Worm (Caenorhabditis elegans) whole organism, L1 larva: ENCODE measurements around the gene tif-1A.

Experiments used
- C04F5.9 ChIP-seq: sonication (generic microtip); optimal IDR thresholded peaks from 2 replicates; lab custom pipeline; 2016; ENCODE audit warnings: missing genetic modification characterization, missing compliant biosample characterization
- C16A3.4 ChIP-seq: fragments of 150-350 bp; optimal IDR thresholded peaks from 2 replicates; lab custom pipeline; 2014; ENCODE audit warnings: missing biosample characterization, missing genetic modification characterization
- C34B4.2 ChIP-seq: sonication (generic microtip); optimal IDR thresholded peaks from 2 replicates; lab custom pipeline; 2017; ENCODE audit warnings: mild to moderate bottlenecking, missing genetic modification characterization, missing compliant biosample characterization
- blmp-1 ChIP-seq: fragments of 150-350 bp; optimal IDR thresholded peaks from 2 replicates; lab custom pipeline; 2014; ENCODE audit warnings: missing biosample characterization, missing genetic modification characterization
- ceh-63 ChIP-seq: fragments of 200-800 bp; sonication (Bioruptor generic); optimal IDR thresholded peaks from 2 replicates; lab custom pipeline; 2018; ENCODE audit warnings: mild to moderate bottlenecking, missing genetic modification characterization, missing compliant biosample characterization
- ceh-82 ChIP-seq, 3 experiments: fragments of 150-350 bp in 1 of 3; sonication (generic microtip) in 2 of 3; optimal IDR thresholded peaks; 2 replicates each; lab custom pipeline; 2014 to 2017; ENCODE audit warnings: missing biosample characterization in 3 of 3, missing genetic modification characterization in 3 of 3
- ceh-88 ChIP-seq: fragments of 200-800 bp; sonication (Bioruptor generic); IDR thresholded peaks from 2 replicates; pipeline ENCODE4 v1.3.6; 2022; ENCODE audit warnings: missing genetic modification characterization, missing compliant biosample characterization
- dsc-1 ChIP-seq: sonication (generic microtip); optimal IDR thresholded peaks from 2 replicates; lab custom pipeline; 2016; ENCODE audit warnings: mild to moderate bottlenecking, missing genetic modification characterization, missing compliant biosample characterization
- efl-1 ChIP-seq, 4 experiments: fragments of 150-350 bp; optimal IDR thresholded peaks in 3 of 4; peaks in 1 of 4; 1 replicate in 1 of 4; 2 replicates in 3 of 4; lab custom pipeline; 2014; ENCODE audit warnings: missing biosample characterization in 2 of 4, missing genetic modification characterization in 2 of 4, missing genetic modification reagents in 2 of 4
- egl-27 ChIP-seq, 2 experiments: fragments of 150-350 bp in 1 of 2; sonication (generic microtip); optimal IDR thresholded peaks; 3 replicates each; lab custom pipeline; 2017 to 2018; ENCODE audit warnings: missing biosample characterization in 2 of 2, missing genetic modification characterization in 2 of 2, missing genetic modification reagents in 2 of 2
- ets-5 ChIP-seq: fragments of 200-800 bp; sonication (Bioruptor generic); IDR thresholded peaks from 2 replicates; pipeline ENCODE4 v1.3.6; 2022; ENCODE audit warnings: missing genetic modification characterization, missing compliant biosample characterization
- lin-13 ChIP-seq: fragments of 150-350 bp; optimal IDR thresholded peaks from 2 replicates; lab custom pipeline; 2014; ENCODE audit warnings: missing biosample characterization, missing genetic modification reagents, missing genetic modification characterization
- lin-14 ChIP-seq: fragments of 200-800 bp; sonication (Bioruptor generic); optimal IDR thresholded peaks from 2 replicates; lab custom pipeline; 2018; ENCODE audit warnings: mild to moderate bottlenecking, missing genetic modification characterization, moderate library complexity, missing compliant biosample characterization
- lin-39 ChIP-seq: fragments of 150-350 bp; optimal IDR thresholded peaks from 2 replicates; lab custom pipeline; 2014; ENCODE audit warnings: missing biosample characterization, missing genetic modification reagents, missing genetic modification characterization
- mef-2 ChIP-seq: fragments of 150-350 bp; optimal IDR thresholded peaks from 2 replicates; lab custom pipeline; 2014; ENCODE audit warnings: missing biosample characterization, missing genetic modification characterization
- nhr-237 ChIP-seq: fragments of 150-350 bp; optimal IDR thresholded peaks from 2 replicates; lab custom pipeline; 2014; ENCODE audit warnings: missing biosample characterization, missing genetic modification characterization
- nhr-47 ChIP-seq: sonication (generic microtip); optimal IDR thresholded peaks from 2 replicates; lab custom pipeline; 2016; ENCODE audit warnings: mild to moderate bottlenecking, missing genetic modification characterization, moderate library complexity, missing compliant biosample characterization
- nhr-71 ChIP-seq: sonication (generic microtip); optimal IDR thresholded peaks from 2 replicates; lab custom pipeline; 2016; ENCODE audit warnings: mild to moderate bottlenecking, missing genetic modification characterization, moderate library complexity, missing compliant biosample characterization
- nhr-76 ChIP-seq: sonication (generic microtip); optimal IDR thresholded peaks from 2 replicates; lab custom pipeline; 2017; ENCODE audit warnings: missing biosample characterization, missing genetic modification characterization
- nhr-85 ChIP-seq: sonication (generic microtip); peaks from one replicate; lab custom pipeline; 2016; ENCODE audit warnings: missing genetic modification characterization, inconsistent platforms, missing compliant biosample characterization
- skn-1 ChIP-seq: fragments of 150-350 bp; optimal IDR thresholded peaks from 2 replicates; lab custom pipeline; 2014; ENCODE audit warnings: missing biosample characterization, missing genetic modification characterization
- snpc-4 ChIP-seq: fragments of 150-350 bp; optimal IDR thresholded peaks from 2 replicates; lab custom pipeline; 2014; ENCODE audit warnings: missing biosample characterization, missing genetic modification characterization
- sptf-1 ChIP-seq: fragments of 150-350 bp; optimal IDR thresholded peaks from 2 replicates; lab custom pipeline; 2014; ENCODE audit warnings: missing biosample characterization, missing genetic modification characterization
- tbx-2 ChIP-seq: sonication (generic microtip); optimal IDR thresholded peaks from 2 replicates; lab custom pipeline; 2016; ENCODE audit warnings: missing genetic modification characterization, missing compliant biosample characterization
- tlp-1 ChIP-seq: fragments of 150-350 bp; optimal IDR thresholded peaks from 2 replicates; lab custom pipeline; 2014; ENCODE audit warnings: missing biosample characterization, missing genetic modification characterization
- unc-130 ChIP-seq: fragments of 150-350 bp; optimal IDR thresholded peaks from 2 replicates; lab custom pipeline; 2017; ENCODE audit warnings: missing biosample characterization, missing genetic modification characterization, inconsistent platforms
- unc-98 ChIP-seq: fragments of 200-800 bp; sonication (Bioruptor generic); IDR thresholded peaks from 2 replicates; pipeline ENCODE4 v1.3.6; 2022; ENCODE audit warnings: missing genetic modification characterization, missing compliant biosample characterization
- vab-15 ChIP-seq: sonication (generic microtip); optimal IDR thresholded peaks from 2 replicates; lab custom pipeline; 2017; ENCODE audit warnings: missing genotype, mild to moderate bottlenecking, missing genetic modification characterization, missing compliant biosample characterization
- zip-4 ChIP-seq: fragments of 200-800 bp; sonication (Bioruptor generic); optimal IDR thresholded peaks from 2 replicates; lab custom pipeline; 2018; ENCODE audit warnings: mild to moderate bottlenecking, missing genetic modification characterization, moderate library complexity, missing compliant biosample characterization
- ztf-11 ChIP-seq, 2 experiments: sonication (generic microtip); optimal IDR thresholded peaks; 2 replicates each; lab custom pipeline; 2016 to 2017; ENCODE audit warnings: missing genetic modification characterization in 2 of 2, missing biosample characterization in 1 of 2, missing compliant biosample characterization in 1 of 2
- ztf-4 ChIP-seq: fragments of 150-350 bp; optimal IDR thresholded peaks from 2 replicates; lab custom pipeline; 2014; ENCODE audit warnings: missing biosample characterization, missing genetic modification characterization

The tif-1A gene

DNA sequence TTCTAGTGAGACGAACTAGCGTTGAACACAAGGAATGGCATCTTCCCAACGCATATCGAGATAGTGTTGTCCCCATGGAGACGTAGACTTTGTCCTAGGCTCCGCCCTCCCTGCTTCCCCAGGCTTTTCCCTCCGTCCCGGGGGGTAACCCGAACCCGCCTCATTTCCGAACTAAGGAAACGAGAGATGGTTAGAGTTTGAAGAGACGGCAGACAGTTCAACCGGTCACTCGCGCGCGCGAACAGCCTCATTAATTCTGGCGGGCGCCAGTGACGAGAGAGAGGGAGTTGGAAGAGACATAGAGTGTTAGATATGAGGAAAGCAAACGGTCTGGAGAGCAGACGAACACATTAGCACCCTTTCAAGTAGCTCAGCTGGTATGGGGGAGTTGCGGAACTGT is 33.4 kb upstream of the tif-1A start:
- TF ChIP-seq ztf-11 (tag; optimal IDR thresholded peaks at IDR 0.05; lab: Kevin White, UChicago) (peak in 1 of 2 experiments; percentile 47), tbx-2 (tag; lab: Kevin White, UChicago) (no peak), ceh-63 (GFP tag; lab: Kevin White, UChicago) (no peak), nhr-85 (tag; lab: Kevin White, UChicago) (no peak), nhr-71 (tag; lab: Kevin White, UChicago) (no peak), C04F5.9 (tag; lab: Kevin White, UChicago) (no peak), nhr-237 (tag; lab: Kevin White, UChicago) (no peak), nhr-47 (tag; lab: Kevin White, UChicago) (no peak), efl-1 (optimal IDR thresholded peaks at IDR 0.05; lab: Kevin White, UChicago) (no peak), efl-1 (GFP tag; optimal IDR thresholded peaks at IDR 0.05 in 1 of 2; lab: Kevin White, UChicago) (peak in 1 of 2 experiments; percentile 76), ets-5 (GFP tag; lab: Robert Waterston, UW) (no peak), lin-13 (no peak), mef-2 (tag; lab: Kevin White, UChicago) (no peak), C16A3.4 (tag; lab: Kevin White, UChicago) (no peak), ztf-4 (no peak), lin-14 (GFP tag; lab: Kevin White, UChicago) (peak; percentile 66)
- TF ChIP-seq, all 84 proteins: peak for 3

DNA sequence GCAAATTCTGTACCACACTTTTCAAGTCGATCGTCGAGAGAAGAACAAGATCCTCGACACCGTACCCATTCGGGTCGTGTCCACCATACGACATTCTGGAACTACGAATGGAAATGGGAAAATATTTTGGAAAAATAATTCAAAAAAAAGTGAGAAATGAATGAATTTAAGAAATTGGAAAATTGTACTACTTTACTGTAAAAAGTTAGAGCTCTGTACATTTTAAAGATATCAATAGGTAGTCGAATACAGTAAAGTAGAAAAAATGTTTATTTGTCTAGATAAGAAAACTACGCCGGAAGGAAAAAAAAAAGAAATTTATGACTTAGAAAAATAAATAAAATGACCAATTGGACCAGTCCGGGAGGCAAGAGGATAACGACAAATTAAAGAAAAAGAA is 32.8 kb upstream of the tif-1A start, which contains the start of gene hum-5:
hum-5 (minus strand) TSS at position 101 of the 400 bp plus-strand sequence.
- no peak for TF ChIP-seq C34B4.2 (tag; lab: Kevin White, UChicago)
- no peak for TF ChIP-seq lin-14 (GFP tag; lab: Kevin White, UChicago)

DNA sequence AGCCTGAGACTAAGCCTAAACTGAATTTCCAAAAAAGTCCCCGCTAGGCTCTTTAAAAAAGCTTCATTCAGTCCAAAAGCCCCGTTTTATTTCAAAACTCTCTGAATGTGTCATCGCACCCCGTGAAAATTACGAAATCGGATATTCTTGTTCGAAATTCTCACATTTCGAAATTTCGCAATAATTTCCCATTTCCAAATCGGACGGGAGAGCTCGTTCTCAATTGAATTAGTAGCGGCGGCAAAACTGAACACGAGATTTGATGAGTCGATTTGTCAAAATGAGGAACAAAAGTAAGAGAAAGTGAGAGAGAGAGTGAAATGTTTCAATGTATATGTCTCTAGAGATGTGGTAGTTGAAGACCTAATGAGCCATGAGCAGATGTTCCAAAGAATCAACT is 31.1 kb upstream of the tif-1A start:
- TF ChIP-seq nhr-76 (tag; lab: Kevin White, UChicago): no peak
- peak in 1 of 2 experiments; percentile 19 for TF ChIP-seq egl-27 (tag; optimal IDR thresholded peaks at IDR 0.05; lab: Kevin White, UChicago)
- TF ChIP-seq nhr-71 (tag; lab: Kevin White, UChicago): peak; percentile 18
- TF ChIP-seq blmp-1 (tag; lab: Kevin White, UChicago): peak; percentile 1
- TF ChIP-seq lin-39 (tag; lab: Kevin White, UChicago): no peak
- no peak for TF ChIP-seq lin-13
- no peak for TF ChIP-seq tlp-1 (tag; lab: Kevin White, UChicago)
- no peak for TF ChIP-seq ztf-4
- no peak for TF ChIP-seq nhr-237 (tag; lab: Kevin White, UChicago)
- TF ChIP-seq mef-2 (tag; lab: Kevin White, UChicago): no peak
- peak; percentile 62 for TF ChIP-seq lin-14 (GFP tag; lab: Kevin White, UChicago)
- no peak for TF ChIP-seq sptf-1 (tag; lab: Kevin White, UChicago)
- TF ChIP-seq ceh-82 (tag; optimal IDR thresholded peaks at IDR 0.05; lab: Kevin White, UChicago): peak in 1 of 3 experiments; percentile 30
- no peak for TF ChIP-seq unc-98 (GFP tag; lab: Robert Waterston, UW)
- TF ChIP-seq skn-1 (tag; lab: Kevin White, UChicago): peak; percentile 44
- peak; percentile 34 for TF ChIP-seq zip-4 (GFP tag; lab: Kevin White, UChicago)
- no peak for TF ChIP-seq unc-130 (tag; lab: Kevin White, UChicago)

DNA sequence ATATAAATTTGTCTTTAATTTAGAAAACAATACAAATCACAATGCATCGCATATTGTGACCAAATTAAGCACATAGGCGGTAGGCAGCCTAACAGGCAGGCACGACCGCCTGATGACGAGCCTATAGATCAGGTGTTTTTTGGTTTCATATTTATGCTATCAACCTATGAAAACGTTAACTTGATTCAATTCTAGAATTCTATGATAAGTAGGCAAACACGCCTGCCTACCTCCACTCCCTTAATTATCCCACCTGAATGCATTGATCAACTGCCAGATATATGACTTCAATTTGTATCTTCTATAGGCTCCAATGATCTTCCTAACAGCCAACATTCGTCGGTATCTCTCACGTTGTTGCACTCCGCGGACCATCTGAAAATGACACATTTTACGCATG is 26.9 kb upstream of the tif-1A start:
- no peak for TF ChIP-seq efl-1 (optimal IDR thresholded peaks at IDR 0.05; lab: Kevin White, UChicago)
- peak in 1 of 2 experiments; percentile 72 for TF ChIP-seq efl-1 (GFP tag; optimal IDR thresholded peaks at IDR 0.05 in 1 of 2; lab: Kevin White, UChicago)
- no peak for TF ChIP-seq ceh-88 (GFP tag; lab: Robert Waterston, UW)
- TF ChIP-seq, all 84 proteins: peak for 1

DNA sequence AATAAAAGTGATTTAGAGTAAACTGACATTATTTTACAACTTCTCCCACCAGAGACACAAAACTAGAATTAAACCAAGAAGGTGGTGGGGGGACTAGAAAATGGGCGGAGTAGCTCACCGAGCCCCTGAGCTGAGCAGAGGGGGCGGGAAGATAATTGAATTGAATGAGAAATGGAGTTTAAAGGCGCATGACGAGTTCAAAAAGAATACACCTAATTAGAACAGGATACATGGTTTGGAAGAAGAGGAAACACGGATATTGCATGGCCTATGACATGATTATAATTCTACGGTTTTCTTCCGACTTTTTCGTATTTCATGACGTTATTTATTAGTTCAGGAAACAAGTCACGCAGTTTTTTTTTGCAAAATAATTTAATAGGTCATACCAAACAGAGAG is 24.1 kb upstream of the tif-1A start, which contains the start of gene T02C12.5:
T02C12.5 (minus strand) TSS at position 101 of the 400 bp plus-strand sequence.
- no peak for TF ChIP-seq snpc-4 (tag; lab: Kevin White, UChicago)
- peak; percentile 40 for TF ChIP-seq dsc-1 (tag; lab: Kevin White, UChicago)
- no peak for TF ChIP-seq efl-1 (optimal IDR thresholded peaks at IDR 0.05; lab: Kevin White, UChicago)
- no peak for TF ChIP-seq efl-1 (GFP tag; optimal IDR thresholded peaks at IDR 0.05 in 1 of 2; lab: Kevin White, UChicago)

DNA sequence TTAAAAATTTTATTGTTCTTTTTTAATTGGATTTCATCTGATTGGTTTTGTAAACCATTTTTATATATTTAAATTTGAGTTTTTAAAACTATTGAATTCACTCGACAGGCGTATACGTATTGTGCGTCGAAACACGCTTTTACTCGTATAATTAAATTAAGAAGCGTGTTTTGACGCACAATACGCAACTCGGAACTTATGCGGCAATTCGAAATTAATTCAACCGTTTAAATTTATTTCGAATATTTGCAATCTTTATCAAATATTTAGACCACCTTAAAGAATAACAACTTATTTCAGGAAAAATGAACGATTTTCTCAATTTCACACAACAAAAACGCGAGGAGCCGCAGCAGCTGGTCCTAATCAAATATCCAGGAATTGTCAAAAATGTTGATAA is 18.0 kb upstream of the tif-1A start, which contains the start of gene tftc-5:
tftc-5 (plus strand) TSS at position 301 of the 400 bp plus-strand sequence.
- TF ChIP-seq efl-1 (optimal IDR thresholded peaks at IDR 0.05; lab: Kevin White, UChicago) (no peak), efl-1 (GFP tag; optimal IDR thresholded peaks at IDR 0.05 in 1 of 2; lab: Kevin White, UChicago) (peak in 1 of 2 experiments; percentile 47), vab-15 (tag; lab: Kevin White, UChicago) (no peak)
